Worm (Caenorhabditis elegans) whole organism, L4 larva: Measurements from ENCODE around the gene kcc-2.

Experiments used
- F26F4.8 ChIP-seq: fragments of 200-800 bp; sonication (Bioruptor generic); conservative IDR thresholded peaks from 2 replicates; pipeline ENCODE4 v1.3.6; 2022; ENCODE audit warnings: missing genetic modification characterization, missing compliant biosample characterization
- R02D3.7 ChIP-seq: fragments of 150-350 bp; sonication (generic microtip); optimal IDR thresholded peaks from 3 replicates; lab custom pipeline; 2014; ENCODE audit warnings: missing biosample characterization, missing genetic modification characterization
- Y48G9A.11 ChIP-seq: fragments of 200-800 bp; sonication (Bioruptor generic); IDR thresholded peaks from 2 replicates; pipeline ENCODE4 v1.3.6; 2022; ENCODE audit warnings: missing genetic modification reagents, missing genetic modification characterization, missing compliant biosample characterization
- ZK546.5 ChIP-seq, 2 experiments: sonication (generic microtip); optimal IDR thresholded peaks; 2 replicates each; lab custom pipeline; 2017; ENCODE audit warnings: missing biosample characterization in 2 of 2, missing genetic modification characterization in 2 of 2
- aha-1 ChIP-seq: fragments of 150-350 bp; peaks from one replicate; lab custom pipeline; 2014; ENCODE audit warnings: missing biosample characterization, missing genetic modification characterization
- attf-4 ChIP-seq: sonication (generic microtip); optimal IDR thresholded peaks from 3 replicates; lab custom pipeline; 2017; ENCODE audit warnings: missing biosample characterization, missing genetic modification characterization
- cey-2 ChIP-seq: sonication (generic microtip); optimal IDR thresholded peaks from 3 replicates; lab custom pipeline; 2017; ENCODE audit warnings: missing genetic modification characterization, mild to moderate bottlenecking, missing compliant biosample characterization, antibody characterized with exemption, borderline replicate concordance; ENCODE audit not compliant: insufficient read depth
- daf-12 ChIP-seq: fragments of 150-350 bp; optimal IDR thresholded peaks from 2 replicates; lab custom pipeline; 2014; ENCODE audit warnings: missing biosample characterization, missing genetic modification reagents, missing genetic modification characterization
- daf-16 ChIP-seq, 3 experiments: sonication (generic microtip); optimal IDR thresholded peaks; 2 replicates each; lab custom pipeline; 2016 to 2017; ENCODE audit warnings: missing genetic modification characterization in 3 of 3, missing genetic modification reagents in 3 of 3, mild to moderate bottlenecking in 2 of 3, missing compliant biosample characterization in 2 of 3, missing biosample characterization in 1 of 3, moderate library complexity in 1 of 3
- dmd-6 ChIP-seq: fragments of 200-800 bp; sonication (Bioruptor generic); IDR thresholded peaks from 2 replicates; pipeline ENCODE4 v1.3.6; 2022; ENCODE audit warnings: missing genetic modification reagents, missing genetic modification characterization, missing compliant biosample characterization
- dmd-8 ChIP-seq: fragments of 200-800 bp; sonication (Bioruptor generic); IDR thresholded peaks from 2 replicates; pipeline ENCODE4 v1.3.6; 2022; ENCODE audit warnings: missing genetic modification characterization, missing compliant biosample characterization
- dve-1 ChIP-seq: sonication (generic microtip); optimal IDR thresholded peaks from 2 replicates; lab custom pipeline; 2017; ENCODE audit warnings: antibody characterized with exemption, mild to moderate bottlenecking, missing genetic modification characterization, missing compliant biosample characterization; ENCODE audit not compliant: insufficient read depth
- gei-8 ChIP-seq: fragments of 200-800 bp; sonication (Bioruptor generic); optimal IDR thresholded peaks from 2 replicates; lab custom pipeline; 2018; ENCODE audit warnings: mild to moderate bottlenecking, missing genetic modification characterization, missing compliant biosample characterization
- hlh-11 ChIP-seq: fragments of 200-800 bp; sonication (Bioruptor generic); optimal IDR thresholded peaks from 2 replicates; lab custom pipeline; 2018; ENCODE audit warnings: mild to moderate bottlenecking, missing genetic modification characterization, missing compliant biosample characterization
- hlh-30 ChIP-seq: sonication (generic microtip); optimal IDR thresholded peaks from 2 replicates; lab custom pipeline; 2017; ENCODE audit warnings: antibody characterized with exemption, mild to moderate bottlenecking, missing genetic modification characterization, missing compliant biosample characterization; ENCODE audit not compliant: insufficient read depth
- jun-1 ChIP-seq: fragments of 150-350 bp; optimal IDR thresholded peaks from 2 replicates; lab custom pipeline; 2014; ENCODE audit warnings: missing biosample characterization, missing genetic modification reagents, missing genetic modification characterization
- lin-1 ChIP-seq: fragments of 200-800 bp; sonication (Bioruptor generic); IDR thresholded peaks from 2 replicates; pipeline ENCODE4 v1.3.6; 2022; ENCODE audit warnings: missing genetic modification reagents, missing genetic modification characterization, missing compliant biosample characterization
- lin-13 ChIP-seq: fragments of 150-350 bp; optimal IDR thresholded peaks from 2 replicates; lab custom pipeline; 2014; ENCODE audit warnings: missing biosample characterization, missing genetic modification reagents, missing genetic modification characterization
- lin-15B ChIP-seq: fragments of 150-350 bp; sonication (generic microtip); optimal IDR thresholded peaks from 3 replicates; lab custom pipeline; 2014; ENCODE audit warnings: missing biosample characterization, missing genetic modification characterization
- lin-39 ChIP-seq: fragments of 150-350 bp; optimal IDR thresholded peaks from 2 replicates; lab custom pipeline; 2014; ENCODE audit warnings: missing biosample characterization, missing genetic modification reagents, missing genetic modification characterization
- lsy-2 ChIP-seq, 2 experiments: fragments of 150-350 bp in 1 of 2; sonication (generic microtip) in 1 of 2; optimal IDR thresholded peaks; 2 replicates each; lab custom pipeline; 2014 to 2017; ENCODE audit warnings: missing biosample characterization in 2 of 2, missing genetic modification characterization in 2 of 2
- madf-5 ChIP-seq, 2 experiments: fragments of 200-800 bp; sonication (Bioruptor generic); IDR thresholded peaks; 2 replicates each; pipeline ENCODE4 v1.3.6; 2022; ENCODE audit warnings: missing compliant biosample characterization in 2 of 2, missing genetic modification characterization in 2 of 2
- mdl-1 ChIP-seq, 2 experiments: fragments of 150-350 bp in 1 of 2; sonication (generic microtip) in 1 of 2; optimal IDR thresholded peaks; 2 replicates each; lab custom pipeline; 2014 to 2017; ENCODE audit warnings: missing biosample characterization in 2 of 2, missing genetic modification characterization in 2 of 2
- mxl-2 ChIP-seq: fragments of 200-800 bp; sonication (Bioruptor generic); conservative IDR thresholded peaks from 2 replicates; pipeline ENCODE4 v1.3.6; 2022; ENCODE audit warnings: missing genetic modification reagents, missing genetic modification characterization, missing compliant biosample characterization
- mxl-3 ChIP-seq: fragments of 200-800 bp; sonication (Bioruptor generic); optimal IDR thresholded peaks from 2 replicates; lab custom pipeline; 2018; ENCODE audit warnings: mild to moderate bottlenecking, missing genetic modification characterization, missing compliant biosample characterization
- nhr-237 ChIP-seq: sonication (generic microtip); optimal IDR thresholded peaks from 2 replicates; lab custom pipeline; 2017; ENCODE audit warnings: missing biosample characterization, missing genetic modification characterization
- nhr-28 ChIP-seq: fragments of 150-350 bp; optimal IDR thresholded peaks from 2 replicates; lab custom pipeline; 2014; ENCODE audit warnings: missing biosample characterization, missing genetic modification characterization
- nhr-48 ChIP-seq: sonication (generic microtip); optimal IDR thresholded peaks from 2 replicates; lab custom pipeline; 2016; ENCODE audit warnings: mild to moderate bottlenecking, missing genetic modification characterization, missing compliant biosample characterization
- nhr-6 ChIP-seq: fragments of 150-350 bp; optimal IDR thresholded peaks from 2 replicates; lab custom pipeline; 2014; ENCODE audit warnings: missing biosample characterization, missing genetic modification characterization
- nhr-77 ChIP-seq: fragments of 150-350 bp; optimal IDR thresholded peaks from 2 replicates; lab custom pipeline; 2014; ENCODE audit warnings: missing biosample characterization, missing genetic modification characterization
- pqm-1 ChIP-seq: sonication (generic microtip); optimal IDR thresholded peaks from 2 replicates; lab custom pipeline; 2017; ENCODE audit warnings: missing biosample characterization, missing genetic modification characterization
- snpc-1.2 ChIP-seq: fragments of 200-800 bp; sonication (Bioruptor generic); IDR thresholded peaks from 2 replicates; pipeline ENCODE4 v1.3.6; 2022; ENCODE audit warnings: missing genetic modification reagents, missing genetic modification characterization, missing compliant biosample characterization
- tra-1 ChIP-seq: fragments of 200-800 bp; sonication (Bioruptor generic); IDR thresholded peaks from 2 replicates; pipeline ENCODE4 v1.3.6; 2022; ENCODE audit warnings: missing genetic modification reagents, missing genetic modification characterization, missing compliant biosample characterization
- unc-130 ChIP-seq: sonication (generic microtip); optimal IDR thresholded peaks from 2 replicates; lab custom pipeline; 2016; ENCODE audit warnings: missing genetic modification reagents, missing genetic modification characterization, missing compliant biosample characterization
- unc-62 ChIP-seq, 3 experiments: fragments of 150-350 bp in 1 of 3; sonication (generic microtip); optimal IDR thresholded peaks in 2 of 3; peaks in 1 of 3; 1 replicate in 1 of 3; 2 replicates in 2 of 3; lab custom pipeline; 2014 to 2017; ENCODE audit warnings: missing biosample characterization in 3 of 3, missing genetic modification characterization in 3 of 3, missing genetic modification reagents in 3 of 3, missing genotype in 1 of 3
- zag-1 ChIP-seq: fragments of 150-350 bp; optimal IDR thresholded peaks from 2 replicates; lab custom pipeline; 2014; ENCODE audit warnings: missing biosample characterization, missing genetic modification characterization
- zip-11 ChIP-seq: fragments of 200-800 bp; sonication (Bioruptor generic); IDR thresholded peaks from 2 replicates; pipeline ENCODE4 v1.3.6; 2022; ENCODE audit warnings: missing genetic modification characterization, missing compliant biosample characterization
- zip-2 ChIP-seq: fragments of 150-350 bp; optimal IDR thresholded peaks from 2 replicates; lab custom pipeline; 2014; ENCODE audit warnings: missing biosample characterization, missing genetic modification characterization

kcc-2 gene

DNA sequence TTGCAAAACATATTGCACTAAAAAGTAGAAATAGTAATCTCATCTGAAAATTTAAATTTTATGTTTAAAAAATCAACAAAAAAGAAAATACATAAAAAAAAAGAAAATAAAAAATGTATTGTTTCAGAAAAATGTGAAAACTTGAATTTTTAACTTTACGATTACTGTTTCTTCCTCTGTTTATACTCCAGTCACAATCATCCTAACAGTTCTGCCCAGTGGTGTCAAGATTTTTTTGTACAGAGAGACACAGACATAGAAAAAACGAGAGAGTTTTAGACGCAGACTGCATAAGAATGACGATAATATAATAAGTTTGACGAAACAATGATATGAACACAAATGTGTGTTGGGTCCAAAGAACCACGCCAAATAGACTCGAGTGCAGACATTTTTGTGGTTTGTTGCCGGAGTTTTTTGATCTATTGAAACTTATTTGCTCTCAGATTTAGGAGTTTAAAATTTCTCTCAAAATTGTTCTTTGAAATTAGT lies 42.8 kb downstream of the kcc-2 start, which contains the start of gene ugt-20 (continued):
- TF ChIP-seq madf-5 (GFP tag; IDR thresholded peaks at IDR 0.05; lab: Robert Waterston, UW) (no peak), nhr-77 (peak; percentile 93), attf-4 (tag; lab: Kevin White, UChicago) (no peak), hlh-30 (peak; percentile 62), dmd-8 (GFP tag; lab: Robert Waterston, UW) (no peak), ZK546.5 (tag; optimal IDR thresholded peaks at IDR 0.05; lab: Kevin White, UChicago) (no peak), gei-8 (GFP tag; lab: Kevin White, UChicago) (no peak), lin-1 (GFP tag; lab: Robert Waterston, UW) (no peak)

DNA sequence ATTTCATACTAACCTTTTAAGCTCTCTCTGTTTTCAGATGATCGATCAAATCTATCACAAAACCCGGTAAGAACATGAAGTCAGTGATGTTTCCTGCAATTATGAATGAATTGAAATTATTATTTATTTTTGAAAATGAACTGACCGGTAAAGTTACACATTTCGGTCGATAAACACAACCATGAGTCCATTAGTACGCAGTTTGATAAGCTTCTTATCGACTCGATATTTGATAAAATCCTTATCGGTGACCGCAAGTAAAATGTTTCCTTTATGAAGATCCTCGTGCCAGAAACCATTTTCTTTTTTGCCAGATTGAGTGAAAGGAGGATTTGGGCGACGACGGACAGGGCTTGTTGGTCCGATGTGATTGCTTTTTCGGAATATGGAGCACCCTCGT lies 45.7 kb downstream of the kcc-2 start:
- TF ChIP-seq unc-130 (GFP tag; lab: Kevin White, UChicago) (no peak), daf-16 (GFP tag; optimal IDR thresholded peaks at IDR 0.05; lab: Kevin White, UChicago) (no peak), daf-16 (tag; optimal IDR thresholded peaks at IDR 0.05; lab: Kevin White, UChicago) (peak; percentile 78), hlh-11 (tag; lab: Kevin White, UChicago) (peak; percentile 31), dmd-6 (peak; percentile 38; the same call in 1 of the 2 replicates), nhr-28 (tag; lab: Kevin White, UChicago) (peak; percentile 52), pqm-1 (peak; percentile 54), cey-2 (tag; lab: Kevin White, UChicago) (no peak), dve-1 (tag; lab: Kevin White, UChicago) (peak; percentile 38)

DNA sequence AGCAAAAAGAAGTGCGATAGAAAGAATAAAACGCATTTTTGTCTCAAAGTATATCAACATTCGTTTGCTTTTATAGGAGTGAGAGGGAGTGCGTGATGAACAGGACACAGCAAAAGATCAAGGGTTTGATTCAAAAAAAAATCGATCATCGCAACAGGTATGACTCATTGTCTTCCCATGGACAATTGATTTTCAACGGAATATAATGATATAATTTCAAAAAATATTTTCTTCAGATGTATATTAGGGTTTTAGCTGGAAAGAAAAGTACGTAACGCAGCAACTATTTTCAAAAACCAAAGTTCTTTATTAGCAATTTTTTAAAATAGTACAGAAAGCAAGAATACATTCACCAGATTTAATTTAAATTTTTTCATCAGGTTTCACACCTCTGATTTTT lies 51.5 kb downstream of the kcc-2 start, which contains the start of gene K08B4.7:
TSS of gene K08B4.7 (minus strand) at position 101 of the 400 bp plus-strand sequence.
- no peak for TF ChIP-seq F26F4.8 (GFP tag; lab: Robert Waterston, UW)
- TF ChIP-seq tra-1 (GFP tag; lab: Robert Waterston, UW): no peak
- no peak for TF ChIP-seq lin-39 (tag; lab: Kevin White, UChicago)
- TF ChIP-seq zag-1: no peak
- peak; percentile 34 for TF ChIP-seq aha-1
- TF ChIP-seq nhr-237 (tag; lab: Kevin White, UChicago): no peak
- no peak for TF ChIP-seq mxl-2 (GFP tag; lab: Robert Waterston, UW)
- peak; percentile 7 for TF ChIP-seq nhr-28 (tag; lab: Kevin White, UChicago)
- TF ChIP-seq dve-1 (tag; lab: Kevin White, UChicago): peak; percentile 3
- TF ChIP-seq mxl-3: no peak

DNA sequence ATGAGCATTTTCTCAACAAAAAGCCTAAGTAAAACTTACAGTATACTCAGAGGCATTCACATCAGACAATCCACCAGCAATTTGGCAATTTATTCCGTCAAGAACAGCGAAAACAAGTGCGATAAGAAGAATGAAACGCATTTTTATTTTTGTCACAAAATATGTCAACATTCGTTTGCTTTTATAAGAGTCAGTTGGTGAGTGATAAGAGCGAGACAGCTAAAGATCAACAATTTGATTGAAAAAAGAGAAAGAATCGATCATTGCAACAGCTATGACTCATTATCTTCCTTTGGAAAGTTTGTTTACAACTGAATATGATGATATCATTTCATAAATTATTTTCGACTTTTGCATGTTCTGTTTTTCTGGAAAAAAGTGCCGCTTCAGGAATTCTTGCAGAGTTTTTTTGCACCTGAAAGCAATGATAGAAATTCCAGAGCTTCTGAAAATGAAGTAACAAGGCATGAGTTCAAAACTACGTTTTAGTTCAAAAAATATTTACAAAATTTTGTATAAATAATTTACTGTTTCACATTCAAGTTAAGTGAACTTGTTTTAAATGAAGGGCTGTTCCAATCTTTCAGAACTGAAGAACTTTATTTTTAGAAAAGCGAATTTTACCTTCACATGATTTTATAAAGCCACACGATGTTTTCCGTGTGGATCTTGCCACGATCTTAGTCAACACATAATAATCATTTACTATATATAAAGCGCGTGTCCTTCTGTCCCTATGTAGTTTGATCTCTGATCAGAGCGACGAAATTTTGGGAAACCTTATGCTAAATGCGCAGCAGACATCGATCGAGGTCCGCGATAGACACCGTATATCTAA lies 52.9 kb downstream of the kcc-2 start, which contains the start of gene cpi-1:
TSS of gene cpi-1 (minus strand) at position 204 of the 838 bp plus-strand sequence.
- TF ChIP-seq pqm-1: peak; percentile 17
- peak; percentile 48; the same call in 1 of the 2 replicates for TF ChIP-seq snpc-1.2
- TF ChIP-seq nhr-6: peak; percentile 54
- TF ChIP-seq R02D3.7 (tag; lab: Kevin White, UChicago): no peak
- peak; percentile 15 for TF ChIP-seq hlh-30
- peak in 1 of 2 experiments; percentile 88 for TF ChIP-seq unc-62 (GFP tag; optimal IDR thresholded peaks at IDR 0.05 in 1 of 2; lab: Kevin White, UChicago)
- TF ChIP-seq unc-62 (tag; optimal IDR thresholded peaks at IDR 0.05; lab: Kevin White, UChicago): no peak
- TF ChIP-seq dve-1 (tag; lab: Kevin White, UChicago): peak; percentile 85
- TF ChIP-seq lin-13 (GFP tag; lab: Kevin White, UChicago): no peak
- no peak for TF ChIP-seq Y48G9A.11
- no peak for TF ChIP-seq lin-15B (tag; lab: Kevin White, UChicago)
- TF ChIP-seq jun-1: peak; percentile 3
- TF ChIP-seq aha-1: peak; percentile 91
- TF ChIP-seq lsy-2 (tag; optimal IDR thresholded peaks at IDR 0.05; lab: Kevin White, UChicago): peak in 1 of 2 experiments; percentile 5
- no peak for TF ChIP-seq nhr-237 (tag; lab: Kevin White, UChicago)
- no peak for TF ChIP-seq zip-2 (tag; lab: Kevin White, UChicago)
- peak; percentile 37 for TF ChIP-seq nhr-48 (tag; lab: Kevin White, UChicago)
- no peak for TF ChIP-seq zip-11 (GFP tag; lab: Robert Waterston, UW)
- TF ChIP-seq daf-16 (GFP tag; optimal IDR thresholded peaks at IDR 0.05; lab: Kevin White, UChicago): peak in 1 of 2 experiments; percentile 34
- TF ChIP-seq daf-16 (tag; optimal IDR thresholded peaks at IDR 0.05; lab: Kevin White, UChicago): peak; percentile 99
- peak; percentile 61 for TF ChIP-seq hlh-11 (tag; lab: Kevin White, UChicago)
- peak; percentile 47 for TF ChIP-seq dmd-6
- no peak for TF ChIP-seq daf-12 (tag; lab: Kevin White, UChicago)
- peak in 1 of 2 experiments; percentile 23 for TF ChIP-seq mdl-1 (tag; optimal IDR thresholded peaks at IDR 0.05; lab: Kevin White, UChicago)
- peak; percentile 54 for TF ChIP-seq nhr-28 (tag; lab: Kevin White, UChicago)
- TF ChIP-seq, all 104 proteins: peak for 15
